Worm (Caenorhabditis elegans) whole organism, L1 larva: Measurements from ENCODE around the gene C50F7.3.

Experiments used
- C04F5.9 ChIP-seq: sonication (generic microtip); optimal IDR thresholded peaks from 2 replicates; lab custom pipeline; 2016; ENCODE audit warnings: missing genetic modification characterization, missing compliant biosample characterization
- Y116A8C.19 ChIP-seq: sonication (generic microtip); optimal IDR thresholded peaks from 2 replicates; lab custom pipeline; 2016; ENCODE audit warnings: missing compliant biosample characterization, missing genetic modification characterization, borderline replicate concordance
- aha-1 ChIP-seq: fragments of 150-350 bp; optimal IDR thresholded peaks from 2 replicates; lab custom pipeline; 2014; ENCODE audit warnings: missing biosample characterization, missing genetic modification characterization
- ceh-82 ChIP-seq, 3 experiments: fragments of 150-350 bp in 1 of 3; sonication (generic microtip) in 2 of 3; optimal IDR thresholded peaks; 2 replicates each; lab custom pipeline; 2014 to 2017; ENCODE audit warnings: missing biosample characterization in 3 of 3, missing genetic modification characterization in 3 of 3
- ceh-88 ChIP-seq: fragments of 200-800 bp; sonication (Bioruptor generic); IDR thresholded peaks from 2 replicates; pipeline ENCODE4 v1.3.6; 2022; ENCODE audit warnings: missing genetic modification characterization, missing compliant biosample characterization
- ceh-90 ChIP-seq: sonication (generic microtip); optimal IDR thresholded peaks from 2 replicates; lab custom pipeline; 2016; ENCODE audit warnings: missing genetic modification characterization, missing compliant biosample characterization
- ces-1 ChIP-seq: fragments of 150-350 bp; optimal IDR thresholded peaks from 2 replicates; lab custom pipeline; 2014; ENCODE audit warnings: missing biosample characterization, missing genetic modification reagents, missing genetic modification characterization
- dsc-1 ChIP-seq: sonication (generic microtip); optimal IDR thresholded peaks from 2 replicates; lab custom pipeline; 2016; ENCODE audit warnings: mild to moderate bottlenecking, missing genetic modification characterization, missing compliant biosample characterization
- efl-1 ChIP-seq, 4 experiments: fragments of 150-350 bp; optimal IDR thresholded peaks in 3 of 4; peaks in 1 of 4; 1 replicate in 1 of 4; 2 replicates in 3 of 4; lab custom pipeline; 2014; ENCODE audit warnings: missing biosample characterization in 2 of 4, missing genetic modification characterization in 2 of 4, missing genetic modification reagents in 2 of 4
- egl-13 ChIP-seq: sonication (generic microtip); optimal IDR thresholded peaks from 2 replicates; lab custom pipeline; 2016; ENCODE audit warnings: missing genotype, missing genetic modification reagents, missing genetic modification characterization, missing compliant biosample characterization
- egl-27 ChIP-seq, 2 experiments: fragments of 150-350 bp in 1 of 2; sonication (generic microtip); optimal IDR thresholded peaks; 3 replicates each; lab custom pipeline; 2017 to 2018; ENCODE audit warnings: missing biosample characterization in 2 of 2, missing genetic modification characterization in 2 of 2, missing genetic modification reagents in 2 of 2
- elt-2 ChIP-seq: sonication (generic microtip); optimal IDR thresholded peaks from 2 replicates; lab custom pipeline; 2016; ENCODE audit warnings: missing genetic modification characterization, mild to moderate bottlenecking, inconsistent platforms, missing compliant biosample characterization, missing genetic modification reagents
- elt-3 ChIP-seq, 6 experiments: fragments of 150-350 bp in 1 of 6; sonication (generic microtip); optimal IDR thresholded peaks; 2 replicates each; lab custom pipeline; 2017 to 2018; ENCODE audit warnings: missing biosample characterization in 6 of 6, missing genetic modification characterization in 6 of 6, inconsistent platforms in 1 of 6
- fkh-10 ChIP-seq: sonication (generic microtip); optimal IDR thresholded peaks from 2 replicates; lab custom pipeline; 2017; ENCODE audit warnings: missing biosample characterization, missing genetic modification reagents, missing genetic modification characterization
- fos-1 ChIP-seq: fragments of 150-350 bp; optimal IDR thresholded peaks from 2 replicates; lab custom pipeline; 2014; ENCODE audit warnings: missing biosample characterization, missing genetic modification characterization
- grh-1 ChIP-seq: fragments of 200-800 bp; sonication (Bioruptor generic); IDR thresholded peaks from 2 replicates; pipeline ENCODE4 v1.3.6; 2022; ENCODE audit warnings: missing genetic modification reagents, missing genetic modification characterization, missing compliant biosample characterization
- hlh-4 ChIP-seq: sonication (generic microtip); optimal IDR thresholded peaks from 2 replicates; lab custom pipeline; 2016; ENCODE audit warnings: mild to moderate bottlenecking, missing genetic modification characterization, missing compliant biosample characterization
- jun-1 ChIP-seq: fragments of 150-350 bp; optimal IDR thresholded peaks from 2 replicates; lab custom pipeline; 2014; ENCODE audit warnings: missing biosample characterization, missing genetic modification reagents, missing genetic modification characterization
- lin-14 ChIP-seq: fragments of 200-800 bp; sonication (Bioruptor generic); optimal IDR thresholded peaks from 2 replicates; lab custom pipeline; 2018; ENCODE audit warnings: mild to moderate bottlenecking, missing genetic modification characterization, moderate library complexity, missing compliant biosample characterization
- lin-15B ChIP-seq: fragments of 150-350 bp; sonication (generic microtip); optimal IDR thresholded peaks from 3 replicates; lab custom pipeline; 2014; ENCODE audit warnings: missing biosample characterization, missing genetic modification characterization
- lin-35 ChIP-seq, 2 experiments: fragments of 150-350 bp; optimal IDR thresholded peaks; 2 replicates each; lab custom pipeline; 2014; ENCODE audit warnings: missing biosample characterization in 2 of 2, missing genetic modification characterization in 2 of 2, missing genetic modification reagents in 2 of 2
- lin-39 ChIP-seq: fragments of 150-350 bp; optimal IDR thresholded peaks from 2 replicates; lab custom pipeline; 2014; ENCODE audit warnings: missing biosample characterization, missing genetic modification reagents, missing genetic modification characterization
- lsy-2 ChIP-seq, 2 experiments: fragments of 150-350 bp; optimal IDR thresholded peaks; 2 replicates each; lab custom pipeline; 2014; ENCODE audit warnings: missing biosample characterization in 2 of 2, missing genetic modification characterization in 2 of 2
- mab-9 ChIP-seq: fragments of 200-800 bp; sonication (Bioruptor generic); IDR thresholded peaks from 2 replicates; pipeline ENCODE4 v1.3.6; 2022; ENCODE audit warnings: missing genetic modification reagents, missing genetic modification characterization, missing compliant biosample characterization
- mef-2 ChIP-seq: fragments of 150-350 bp; optimal IDR thresholded peaks from 2 replicates; lab custom pipeline; 2014; ENCODE audit warnings: missing biosample characterization, missing genetic modification characterization
- mep-1 ChIP-seq: fragments of 150-350 bp; optimal IDR thresholded peaks from 2 replicates; lab custom pipeline; 2014; ENCODE audit warnings: missing biosample characterization, missing genetic modification characterization
- nhr-19 ChIP-seq: fragments of 200-800 bp; sonication (Bioruptor generic); conservative IDR thresholded peaks from 2 replicates; pipeline ENCODE4 v1.3.6; 2022; ENCODE audit warnings: missing genetic modification characterization, missing compliant biosample characterization
- nhr-20 ChIP-seq: sonication (generic microtip); optimal IDR thresholded peaks from 2 replicates; lab custom pipeline; 2016; ENCODE audit warnings: mild to moderate bottlenecking, missing genetic modification characterization, missing compliant biosample characterization
- nhr-237 ChIP-seq: fragments of 150-350 bp; optimal IDR thresholded peaks from 2 replicates; lab custom pipeline; 2014; ENCODE audit warnings: missing biosample characterization, missing genetic modification characterization
- nhr-28 ChIP-seq: fragments of 150-350 bp; optimal IDR thresholded peaks from 2 replicates; lab custom pipeline; 2014; ENCODE audit warnings: missing biosample characterization, missing genetic modification characterization
- nhr-71 ChIP-seq: sonication (generic microtip); optimal IDR thresholded peaks from 2 replicates; lab custom pipeline; 2016; ENCODE audit warnings: mild to moderate bottlenecking, missing genetic modification characterization, moderate library complexity, missing compliant biosample characterization
- nhr-85 ChIP-seq: sonication (generic microtip); peaks from one replicate; lab custom pipeline; 2016; ENCODE audit warnings: missing genetic modification characterization, inconsistent platforms, missing compliant biosample characterization
- nhr-90 ChIP-seq: sonication (generic microtip); optimal IDR thresholded peaks from 2 replicates; lab custom pipeline; 2016; ENCODE audit warnings: mild to moderate bottlenecking, missing genetic modification characterization, missing compliant biosample characterization; ENCODE audit not compliant: poor library complexity
- pax-3 ChIP-seq: fragments of 200-800 bp; sonication (Bioruptor generic); optimal IDR thresholded peaks from 2 replicates; lab custom pipeline; 2018; ENCODE audit warnings: mild to moderate bottlenecking, missing genetic modification characterization, moderate library complexity, missing compliant biosample characterization
- pqm-1 ChIP-seq: sonication (generic microtip); optimal IDR thresholded peaks from 3 replicates; lab custom pipeline; 2017; ENCODE audit warnings: missing biosample characterization, missing genetic modification characterization
- rnt-1 ChIP-seq: sonication (generic microtip); optimal IDR thresholded peaks from 2 replicates; lab custom pipeline; 2016; ENCODE audit warnings: mild to moderate bottlenecking, missing genetic modification characterization, moderate library complexity, missing compliant biosample characterization
- skn-1 ChIP-seq: fragments of 150-350 bp; optimal IDR thresholded peaks from 2 replicates; lab custom pipeline; 2014; ENCODE audit warnings: missing biosample characterization, missing genetic modification characterization
- snu-23 ChIP-seq: sonication (generic microtip); optimal IDR thresholded peaks from 2 replicates; lab custom pipeline; 2016; ENCODE audit warnings: missing genetic modification characterization, missing compliant biosample characterization
- sptf-1 ChIP-seq: fragments of 150-350 bp; optimal IDR thresholded peaks from 2 replicates; lab custom pipeline; 2014; ENCODE audit warnings: missing biosample characterization, missing genetic modification characterization
- tlp-1 ChIP-seq: fragments of 150-350 bp; optimal IDR thresholded peaks from 2 replicates; lab custom pipeline; 2014; ENCODE audit warnings: missing biosample characterization, missing genetic modification characterization
- unc-130 ChIP-seq: fragments of 150-350 bp; optimal IDR thresholded peaks from 2 replicates; lab custom pipeline; 2017; ENCODE audit warnings: missing biosample characterization, missing genetic modification characterization, inconsistent platforms
- unc-86 ChIP-seq: sonication (generic microtip); optimal IDR thresholded peaks from 2 replicates; lab custom pipeline; 2016; ENCODE audit warnings: missing genetic modification characterization, missing compliant biosample characterization
- xbp-1 ChIP-seq: sonication (generic microtip); optimal IDR thresholded peaks from 2 replicates; lab custom pipeline; 2016; ENCODE audit warnings: missing genetic modification characterization, missing compliant biosample characterization
- zag-1 ChIP-seq: fragments of 150-350 bp; optimal IDR thresholded peaks from 2 replicates; lab custom pipeline; 2014; ENCODE audit warnings: missing biosample characterization, missing genetic modification characterization
- zip-4 ChIP-seq: fragments of 200-800 bp; sonication (Bioruptor generic); optimal IDR thresholded peaks from 2 replicates; lab custom pipeline; 2018; ENCODE audit warnings: mild to moderate bottlenecking, missing genetic modification characterization, moderate library complexity, missing compliant biosample characterization
- ztf-4 ChIP-seq: fragments of 150-350 bp; optimal IDR thresholded peaks from 2 replicates; lab custom pipeline; 2014; ENCODE audit warnings: missing biosample characterization, missing genetic modification characterization

The C50F7.3 gene

ce11 chrIV:7709701-7710100 is 22.4 kb upstream of the C50F7.3 start, which contains the start of the genes mrpl-1, emc-6 and mrps-24 (continued):
- TF ChIP-seq efl-1 (optimal IDR thresholded peaks at IDR 0.05; lab: Kevin White, UChicago) (peak; percentile 58 to 67), efl-1 (GFP tag; optimal IDR thresholded peaks at IDR 0.05 in 1 of 2; lab: Kevin White, UChicago) (peak; percentile 69 to 94), mep-1 (tag; lab: Kevin White, UChicago) (peak; percentile 91), lin-14 (GFP tag; lab: Kevin White, UChicago) (peak; percentile 71), hlh-4 (tag; lab: Kevin White, UChicago) (no peak), fos-1 (no peak), egl-13 (tag; lab: Kevin White, UChicago) (peak; percentile 35), unc-130 (tag; lab: Kevin White, UChicago) (peak; percentile 44), nhr-20 (tag; lab: Kevin White, UChicago) (peak; percentile 59), nhr-28 (tag; lab: Kevin White, UChicago) (no peak), unc-86 (tag; lab: Kevin White, UChicago) (peak; percentile 36), lin-15B (tag; lab: Kevin White, UChicago) (peak; percentile 74), skn-1 (peak; percentile 74), rnt-1 (tag; lab: Kevin White, UChicago) (peak; percentile 53), ceh-82 (tag; optimal IDR thresholded peaks at IDR 0.05; lab: Kevin White, UChicago) (peak in 2 of 3 experiments; percentile 50 to 55), xbp-1 (tag; lab: Kevin White, UChicago) (peak; percentile 68), nhr-19 (GFP tag; lab: Robert Waterston, UW) (peak; percentile 58), snu-23 (GFP tag; lab: Kevin White, UChicago) (peak; percentile 73), sptf-1 (tag; lab: Kevin White, UChicago) (no peak)
- TF ChIP-seq, all 84 proteins: peak for 31

- TF ChIP-seq zag-1 (tag; lab: Kevin White, UChicago): no peak
- TF ChIP-seq mab-9 (GFP tag; lab: Robert Waterston, UW): no peak
- TF ChIP-seq ztf-4 (tag; lab: Kevin White, UChicago): no peak
- TF ChIP-seq efl-1 (optimal IDR thresholded peaks at IDR 0.05; lab: Kevin White, UChicago): no peak
- TF ChIP-seq efl-1 (GFP tag; optimal IDR thresholded peaks at IDR 0.05 in 1 of 2; lab: Kevin White, UChicago): peak in 1 of 2 experiments; percentile 36
- TF ChIP-seq lin-14 (GFP tag; lab: Kevin White, UChicago): no peak
- no peak for TF ChIP-seq ceh-90 (tag; lab: Kevin White, UChicago)
- TF ChIP-seq nhr-71 (tag; lab: Kevin White, UChicago): peak; percentile 23
- TF ChIP-seq egl-27 (tag; optimal IDR thresholded peaks at IDR 0.05; lab: Kevin White, UChicago): no peak
- TF ChIP-seq grh-1: no peak
- no peak for TF ChIP-seq aha-1 (tag; lab: Kevin White, UChicago)
- peak; percentile 33 for TF ChIP-seq pqm-1 (tag; lab: Kevin White, UChicago)
- no peak for TF ChIP-seq fkh-10
- TF ChIP-seq mef-2: no peak
- TF ChIP-seq C04F5.9 (tag; lab: Kevin White, UChicago): no peak
- TF ChIP-seq pax-3 (tag; lab: Kevin White, UChicago): peak; percentile 4
- TF ChIP-seq lin-15B (tag; lab: Kevin White, UChicago): no peak
- peak; percentile 5 for TF ChIP-seq nhr-20 (tag; lab: Kevin White, UChicago)
- TF ChIP-seq snu-23 (GFP tag; lab: Kevin White, UChicago): no peak
- TF ChIP-seq skn-1: no peak
- no peak for TF ChIP-seq xbp-1 (tag; lab: Kevin White, UChicago)
- no peak for TF ChIP-seq lsy-2 (tag; optimal IDR thresholded peaks at IDR 0.05; lab: Kevin White, UChicago)
- TF ChIP-seq ceh-88 (GFP tag; lab: Robert Waterston, UW): no peak
- peak; percentile 43 for TF ChIP-seq jun-1 (tag; lab: Kevin White, UChicago)
- no peak for TF ChIP-seq elt-3 (tag; optimal IDR thresholded peaks at IDR 0.05; lab: Kevin White, UChicago)
- TF ChIP-seq nhr-85 (tag; lab: Kevin White, UChicago): peak; percentile 14
- no peak for TF ChIP-seq nhr-90
- peak; percentile 95 for TF ChIP-seq elt-2 (tag; lab: Kevin White, UChicago)
- no peak for TF ChIP-seq zip-4 (GFP tag; lab: Kevin White, UChicago)
- TF ChIP-seq Y116A8C.19 (tag; lab: Kevin White, UChicago): no peak
- TF ChIP-seq lin-35 (GFP tag; optimal IDR thresholded peaks at IDR 0.05; lab: Kevin White, UChicago): peak in 1 of 2 experiments; percentile 47
- TF ChIP-seq lin-39 (tag; lab: Kevin White, UChicago): no peak
- TF ChIP-seq nhr-237 (tag; lab: Kevin White, UChicago): no peak
- TF ChIP-seq ces-1 (GFP tag; lab: Kevin White, UChicago): no peak
- peak; percentile 21 for TF ChIP-seq tlp-1 (tag; lab: Kevin White, UChicago)
- TF ChIP-seq dsc-1 (tag; lab: Kevin White, UChicago): no peak
Measured at ce11 chrIV:7710824-7711223, 21.3 kb upstream of the C50F7.3 start, which contains the start of gene nhr-8. TSS of gene nhr-8 (plus strand) at chrIV:7710983.
